Worm (Caenorhabditis elegans): ENCODE data around the gene aqp-2.

aqp-2 gene

DNA sequence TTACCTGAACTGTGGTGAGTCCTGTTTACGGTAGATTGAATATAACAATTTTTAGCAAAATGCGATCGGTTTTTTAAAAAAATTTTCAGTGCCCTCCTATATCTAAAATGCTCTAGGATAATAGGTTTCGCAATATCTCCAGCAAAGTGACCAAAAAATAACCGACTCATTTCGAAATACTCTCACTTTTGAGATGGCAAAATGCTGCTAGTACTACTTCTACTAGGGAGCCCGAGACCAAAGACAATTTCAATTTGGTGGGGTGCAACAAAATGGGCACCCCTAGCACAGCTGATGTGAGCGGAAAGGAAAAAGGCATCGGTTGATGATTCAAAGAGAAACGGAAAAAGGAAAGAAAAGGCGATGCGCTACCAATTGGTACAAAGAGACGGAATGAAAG lies 41.8 kb upstream of the aqp-2 start:
- TF ChIP-seq cebp-1 (GFP tag; IDR thresholded peaks at IDR 0.05) = no peak
- TF ChIP-seq cebp-1 (tag; optimal IDR thresholded peaks at IDR 0.05) = peak; percentile 77
- TF ChIP-seq B0261.1 (tag; optimal IDR thresholded peaks at IDR 0.05) = no peak
- no peak for TF ChIP-seq T07F8.4 (tag; optimal IDR thresholded peaks at IDR 0.05)

DNA sequence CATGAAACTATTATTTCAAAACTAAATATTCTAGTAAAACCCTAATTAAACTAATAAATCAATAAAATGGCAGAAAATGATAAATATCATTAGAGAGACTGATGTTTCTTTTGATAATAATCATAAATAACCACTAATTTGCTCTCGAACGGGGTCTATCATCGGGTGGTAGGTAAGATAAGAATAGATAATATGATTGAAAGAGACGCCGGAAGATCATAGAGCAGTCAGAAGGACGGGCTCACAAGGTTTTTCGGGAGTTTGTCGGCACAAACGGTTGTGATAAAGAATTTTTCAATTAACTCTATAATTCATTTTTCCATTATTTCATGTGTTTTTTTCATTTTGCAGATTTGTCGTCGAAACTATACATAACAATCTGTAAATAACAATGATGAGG lies 39.3 kb upstream of the aqp-2 start:
- TF ChIP-seq egrh-3 (GFP tag; IDR thresholded peaks at IDR 0.05) (no peak), bed-2 (GFP tag; IDR thresholded peaks at IDR 0.05) (no peak), ama-1 (optimal IDR thresholded peaks at IDR 0.05) (no peak), ama-1 (GFP tag; optimal IDR thresholded peaks at IDR 0.05) (no peak), C17E4.6 (GFP tag; IDR thresholded peaks at IDR 0.05) (no peak), C06A6.2 (GFP tag; conservative IDR thresholded peaks at IDR 0.05) (no peak), egl-18 (GFP tag; IDR thresholded peaks at IDR 0.05) (no peak), B0019.2 (GFP tag; conservative IDR thresholded peaks at IDR 0.05) (no peak), lag-1 (GFP tag; IDR thresholded peaks at IDR 0.05) (no peak), snpc-4 (GFP tag; optimal IDR thresholded peaks at IDR 0.05) (no peak), snpc-4 (tag; optimal IDR thresholded peaks at IDR 0.05) (no peak), let-607 (tag; optimal IDR thresholded peaks at IDR 0.05) (peak in 1 of 2 experiments; percentile 2), gei-17 (GFP tag; optimal IDR thresholded peaks at IDR 0.05) (no peak), F49E8.2 (tag; optimal IDR thresholded peaks at IDR 0.05; ENCODE audit: insufficient read depth) (no peak), nhr-80 (tag; optimal IDR thresholded peaks at IDR 0.05) (peak; percentile 90), cebp-1 (GFP tag; IDR thresholded peaks at IDR 0.05) (no peak), cebp-1 (tag; optimal IDR thresholded peaks at IDR 0.05) (peak; percentile 29), lin-54 (GFP tag; optimal IDR thresholded peaks at IDR 0.05) (no peak), B0035.1 (tag; optimal IDR thresholded peaks at IDR 0.05) (no peak)

DNA sequence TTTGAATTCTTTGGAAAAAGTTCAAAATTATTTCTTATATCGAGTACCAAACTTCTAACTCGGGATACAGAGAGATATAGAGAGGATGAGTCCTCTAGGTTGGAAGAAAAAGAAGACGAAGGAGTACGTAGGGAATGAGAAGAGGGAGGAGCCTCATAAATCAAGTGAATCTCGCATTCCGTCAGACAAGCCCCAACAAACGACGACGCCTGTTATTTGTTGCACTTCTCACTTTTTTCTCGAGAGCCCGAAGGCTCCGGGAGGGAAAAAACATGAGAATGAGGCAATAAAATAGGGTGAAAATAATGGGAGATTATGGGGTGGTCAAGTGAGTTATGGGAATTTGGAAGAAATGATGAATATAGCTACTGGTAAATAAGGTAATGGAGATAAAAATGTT lies 37.9 kb upstream of the aqp-2 start:
- no peak for TF ChIP-seq ztf-26 (tag; optimal IDR thresholded peaks at IDR 0.05)
- TF ChIP-seq ZK185.1 (tag; optimal IDR thresholded peaks at IDR 0.05; ENCODE audit: poor library complexity, severe bottlenecking) = no peak
- no peak for TF ChIP-seq mxl-1 (tag; optimal IDR thresholded peaks at IDR 0.05)
- no peak for TF ChIP-seq tlf-1 (GFP tag; optimal IDR thresholded peaks at IDR 0.05)
- no peak for TF ChIP-seq die-1 (tag; optimal IDR thresholded peaks at IDR 0.05)
- TF ChIP-seq lsl-1 (GFP tag; optimal IDR thresholded peaks at IDR 0.05) = no peak
- no peak for TF ChIP-seq gei-17 (GFP tag; optimal IDR thresholded peaks at IDR 0.05)
- no peak for TF ChIP-seq ztf-6 (GFP tag; IDR thresholded peaks at IDR 0.05)
- TF ChIP-seq lin-54 (GFP tag; optimal IDR thresholded peaks at IDR 0.05) = no peak
- no peak for TF ChIP-seq hlh-26 (GFP tag; conservative IDR thresholded peaks at IDR 0.05)
- no peak for TF ChIP-seq snpc-3.4 (tag; optimal IDR thresholded peaks at IDR 0.05)
- no peak for TF ChIP-seq snpc-1.3 (tag; optimal IDR thresholded peaks at IDR 0.05; ENCODE audit: insufficient read depth)
- TF ChIP-seq sptf-2 (GFP tag; optimal IDR thresholded peaks at IDR 0.05) = no peak
- no peak for TF ChIP-seq snpc-1.1 (tag; optimal IDR thresholded peaks at IDR 0.05; ENCODE audit: insufficient read depth)
- TF ChIP-seq ztf-3 (GFP tag; optimal IDR thresholded peaks at IDR 0.05) = no peak

DNA sequence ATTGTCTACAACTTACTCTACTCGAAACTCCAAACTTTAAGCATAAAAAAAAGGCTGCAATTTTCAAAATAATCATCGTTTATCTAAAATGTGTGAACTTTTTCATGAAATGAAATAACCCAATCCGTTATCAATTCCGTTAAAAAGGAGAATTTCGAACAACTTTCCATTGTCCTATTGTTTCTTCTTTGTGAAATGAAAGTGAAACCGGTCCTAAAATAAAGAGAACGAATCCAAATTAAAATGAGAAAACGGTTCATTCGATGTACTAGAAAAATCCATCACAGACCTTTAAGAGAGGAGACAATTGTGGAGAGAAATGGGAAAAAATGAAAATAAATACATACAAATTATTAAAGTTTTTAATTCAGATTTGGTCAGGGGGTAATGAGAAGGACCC lies 33.9 kb upstream of the aqp-2 start, which contains the start of gene C01G6.9:
Gene C01G6.9, minus strand, starts transcription at position 141 of the 400 bp plus-strand sequence.
- TF ChIP-seq die-1 (tag; optimal IDR thresholded peaks at IDR 0.05) = no peak
- no peak for TF ChIP-seq Y79H2A.3 (GFP tag; conservative IDR thresholded peaks at IDR 0.05)
- no peak for TF ChIP-seq ets-4 (GFP tag; optimal IDR thresholded peaks at IDR 0.05)
- TF ChIP-seq attf-5 (GFP tag; optimal IDR thresholded peaks at IDR 0.05) = no peak
- TF ChIP-seq gei-17 (GFP tag; optimal IDR thresholded peaks at IDR 0.05) = no peak
- no peak for TF ChIP-seq nhr-80 (tag; optimal IDR thresholded peaks at IDR 0.05)
- TF ChIP-seq T26A5.8 (tag; optimal IDR thresholded peaks at IDR 0.05) = no peak
- no peak for TF ChIP-seq ceh-40 (GFP tag; IDR thresholded peaks at IDR 0.05)
- no peak for TF ChIP-seq egrh-3 (GFP tag; IDR thresholded peaks at IDR 0.05)
- TF ChIP-seq unc-130 (GFP tag; optimal IDR thresholded peaks at IDR 0.05) = no peak
- no peak for TF ChIP-seq hrde-1 (tag; optimal IDR thresholded peaks at IDR 0.05; ENCODE audit: borderline replicate concordance)
- TF ChIP-seq bed-1 (GFP tag; IDR thresholded peaks at IDR 0.05) = no peak
- no peak for TF ChIP-seq nhr-179 (tag; optimal IDR thresholded peaks at IDR 0.05)
- TF ChIP-seq ceh-91 (GFP tag; IDR thresholded peaks at IDR 0.05) = no peak
- no peak for TF ChIP-seq ceh-27 (GFP tag; optimal IDR thresholded peaks at IDR 0.05)
- no peak for TF ChIP-seq Y56A3A.18 (GFP tag; IDR thresholded peaks at IDR 0.05)
